Worm (Caenorhabditis elegans): ENCODE measurements around the gene adal-1.

The adal-1 gene

DNA sequence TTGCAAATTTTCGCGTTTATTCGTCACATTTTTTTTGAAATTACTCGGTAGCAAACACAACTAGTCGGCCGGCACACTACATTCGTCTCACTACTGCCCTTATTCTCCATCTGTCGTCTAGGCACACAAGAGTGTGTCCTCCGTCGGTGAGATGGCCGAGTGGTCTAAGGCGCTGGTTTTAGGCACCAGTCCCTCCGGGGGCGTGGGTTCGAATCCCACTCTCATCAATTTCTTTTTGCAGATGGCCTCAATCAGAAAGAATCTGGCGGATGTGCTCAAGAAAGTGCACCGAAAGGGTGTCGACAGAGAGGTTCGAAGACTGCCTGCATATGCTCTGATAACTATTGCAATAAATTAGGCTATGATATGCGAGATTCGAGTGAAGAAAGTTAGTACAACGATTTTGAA lies 40.4 kb downstream of the adal-1 start (continued):
- TF ChIP-seq snpc-3.4 (tag; optimal IDR thresholded peaks at IDR 0.05) (peak; percentile 28), Y95B8A.8 (GFP tag; IDR thresholded peaks at IDR 0.05) (no peak), lsy-27 (tag; optimal IDR thresholded peaks at IDR 0.05; ENCODE audit: borderline replicate concordance, insufficient read depth) (no peak), ceh-100 (GFP tag; IDR thresholded peaks at IDR 0.05) (peak; percentile 26; the same call in 1 of the 2 replicates), sptf-2 (GFP tag; optimal IDR thresholded peaks at IDR 0.05) (no peak), egl-18 (GFP tag; IDR thresholded peaks at IDR 0.05) (no peak), Y53F4B.3 (GFP tag; IDR thresholded peaks at IDR 0.05) (no peak), attf-6 (GFP tag; IDR thresholded peaks at IDR 0.05) (0 out of 2 replicates have a peak, but pooled peaks have one; percentile 28), B0261.1 (tag; optimal IDR thresholded peaks at IDR 0.05) (peak; percentile 78), T07F8.4 (tag; optimal IDR thresholded peaks at IDR 0.05) (no peak), T26A5.8 (tag; optimal IDR thresholded peaks at IDR 0.05) (no peak), snpc-1.3 (tag; optimal IDR thresholded peaks at IDR 0.05; ENCODE audit: insufficient read depth) (no peak), lsl-1 (GFP tag; optimal IDR thresholded peaks at IDR 0.05) (peak; percentile 48), sdz-38 (tag; optimal IDR thresholded peaks at IDR 0.05) (no peak), C17E4.6 (GFP tag; IDR thresholded peaks at IDR 0.05) (no peak), ceh-58 (GFP tag; IDR thresholded peaks at IDR 0.05) (no peak), gei-17 (GFP tag; optimal IDR thresholded peaks at IDR 0.05) (no peak), nhr-90 (tag; optimal IDR thresholded peaks at IDR 0.05) (peak; percentile 64), B0019.2 (GFP tag; conservative IDR thresholded peaks at IDR 0.05) (no peak), F10E7.11 (tag; optimal IDR thresholded peaks at IDR 0.05) (peak; percentile 28), mcd-1 (GFP tag; IDR thresholded peaks at IDR 0.05) (peak; percentile 74), attf-5 (GFP tag; optimal IDR thresholded peaks at IDR 0.05) (peak; percentile 16), nhr-27 (tag; optimal IDR thresholded peaks at IDR 0.05) (no peak), aptf-2 (GFP tag; conservative IDR thresholded peaks at IDR 0.05) (no peak), tbx-9 (tag; optimal IDR thresholded peaks at IDR 0.05; ENCODE audit: borderline replicate concordance) (no peak), ceh-27 (GFP tag; optimal IDR thresholded peaks at IDR 0.05) (peak; percentile 65), somi-1 (GFP tag; optimal IDR thresholded peaks at IDR 0.05) (peak; percentile 54), nhr-80 (tag; optimal IDR thresholded peaks at IDR 0.05) (peak; percentile 25), ztf-22 (GFP tag; optimal IDR thresholded peaks at IDR 0.05) (no peak), efl-1 (GFP tag; optimal IDR thresholded peaks at IDR 0.05) (no peak), dox-1 (GFP tag; IDR thresholded peaks at IDR 0.05) (peak; percentile 88), F39B2.1 (GFP tag; IDR thresholded peaks at IDR 0.05) (no peak), C06A6.2 (GFP tag; conservative IDR thresholded peaks at IDR 0.05) (no peak), ztf-26 (tag; optimal IDR thresholded peaks at IDR 0.05) (peak; percentile 45), ZK185.1 (tag; optimal IDR thresholded peaks at IDR 0.05; ENCODE audit: poor library complexity, severe bottlenecking) (peak; percentile 82), lir-1 (GFP tag; conservative IDR thresholded peaks at IDR 0.05) (0 out of 2 replicates have a peak, but pooled peaks have one; percentile 7), attf-3 (GFP tag; conservative IDR thresholded peaks at IDR 0.05) (peak; percentile 53; the same call in 1 of the 2 replicates), lin-26 (GFP tag; IDR thresholded peaks at IDR 0.05) (peak; percentile 75), egrh-3 (GFP tag; IDR thresholded peaks at IDR 0.05) (peak; percentile 64), pbrm-1 (GFP tag; IDR thresholded peaks at IDR 0.05) (peak; percentile 83), ceh-40 (GFP tag; IDR thresholded peaks at IDR 0.05) (no peak), nfya-1 (tag; optimal IDR thresholded peaks at IDR 0.05; ENCODE audit: borderline replicate concordance, insufficient read depth) (no peak), snpc-4 (GFP tag; optimal IDR thresholded peaks at IDR 0.05) (peak; percentile 38), snpc-4 (tag; optimal IDR thresholded peaks at IDR 0.05) (peak; percentile 11 to 66 (median 39)), egl-44 (GFP tag; IDR thresholded peaks at IDR 0.05) (no peak), rcor-1 (GFP tag; IDR thresholded peaks at IDR 0.05) (peak; percentile 72), F52B5.7 (tag; optimal IDR thresholded peaks at IDR 0.05) (peak; percentile 74), zim-3 (tag; optimal IDR thresholded peaks at IDR 0.05) (no peak)
